Worm (Caenorhabditis elegans): ENCODE data around the gene W07A12.4.

W07A12.4 gene

DNA sequence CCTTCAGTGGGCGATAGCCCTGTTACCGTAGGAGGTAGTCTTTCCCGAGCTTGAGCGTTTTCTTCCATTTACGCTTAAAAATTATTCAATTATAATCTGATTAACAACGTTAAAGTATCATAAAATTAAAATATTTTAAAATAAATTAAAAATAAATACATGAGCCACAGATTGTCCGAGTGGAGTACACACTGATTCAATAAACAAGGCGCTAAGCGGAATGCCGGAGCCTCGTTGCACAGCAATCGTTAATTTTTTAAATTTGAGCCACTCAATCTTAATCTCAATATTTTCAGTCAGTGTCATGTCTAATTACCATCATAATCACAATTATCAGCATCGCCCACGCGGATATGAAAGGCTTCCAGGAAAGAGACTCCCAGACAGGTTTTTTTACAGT lies 31.0 kb downstream of the W07A12.4 start, which contains the start of the genes sec-5 and pir-1:
Gene sec-5 (minus strand): TSS at position 73 of the 400 bp plus-strand sequence.
Gene pir-1 (plus strand): TSS at position 221 of the 400 bp plus-strand sequence.
- no peak for TF ChIP-seq unc-62 (GFP tag; optimal IDR thresholded peaks at IDR 0.05)

- TF ChIP-seq unc-62 (GFP tag; optimal IDR thresholded peaks at IDR 0.05) = no peak
Measured at ce11 chrII:9178811-9179210, 32.8 kb downstream of the W07A12.4 start.

ce11 chrII:9181155-9181554 lies 35.1 kb downstream of the W07A12.4 start:
- TF ChIP-seq unc-62 (GFP tag; optimal IDR thresholded peaks at IDR 0.05) = no peak

ce11 chrII:9185915-9186314 lies 39.9 kb downstream of the W07A12.4 start:
- TF ChIP-seq unc-62 (GFP tag; optimal IDR thresholded peaks at IDR 0.05) = no peak

- TF ChIP-seq unc-62 (GFP tag; optimal IDR thresholded peaks at IDR 0.05) = no peak
Measured at ce11 chrII:9188380-9188779, 42.3 kb downstream of the W07A12.4 start, which contains the start of gene sym-2. sym-2 (minus strand) TSS chrII:9188480.

DNA sequence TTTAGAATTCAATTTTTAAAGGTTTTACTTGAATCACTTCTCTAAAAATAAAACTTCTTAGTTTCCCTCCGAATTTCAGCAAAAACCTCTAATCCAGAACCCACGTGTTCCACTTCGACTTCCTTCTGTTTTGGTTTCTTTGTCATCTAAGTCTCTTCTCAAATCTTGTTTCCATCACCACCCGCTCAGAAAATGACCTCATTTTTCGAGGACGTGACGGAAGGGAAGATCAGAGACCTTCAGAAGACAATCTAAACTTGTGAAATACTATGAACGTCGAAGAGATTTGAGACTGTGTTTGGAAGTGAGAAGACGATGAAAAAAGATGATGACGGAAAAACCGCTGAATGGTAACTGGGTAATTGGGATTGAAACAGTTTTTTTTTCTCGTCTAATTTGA lies 43.6 kb downstream of the W07A12.4 start:
- no peak for TF ChIP-seq unc-62 (GFP tag; optimal IDR thresholded peaks at IDR 0.05)

- no peak for TF ChIP-seq unc-62 (GFP tag; optimal IDR thresholded peaks at IDR 0.05)
Measured at ce11 chrII:9190513-9191099, 44.5 kb downstream of the W07A12.4 start.

DNA sequence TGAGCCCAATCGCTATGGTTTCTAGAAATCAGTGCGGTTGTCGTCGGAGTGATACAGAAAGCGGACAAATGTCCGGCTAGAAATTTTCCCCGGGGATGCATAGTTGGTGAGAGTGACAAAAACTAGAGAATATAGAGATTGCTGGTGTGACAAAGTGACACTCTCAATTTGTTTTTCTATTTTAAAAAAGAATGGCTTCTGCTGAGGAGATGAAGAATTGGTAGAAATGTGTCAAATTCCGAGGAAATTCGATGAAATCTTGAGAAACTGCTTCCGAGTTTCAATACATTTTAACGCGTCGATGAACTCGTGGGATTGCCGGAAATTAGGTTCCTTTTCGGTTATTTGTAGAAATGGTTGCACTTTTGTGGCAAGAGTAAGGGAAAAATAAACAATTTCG lies 48.1 kb downstream of the W07A12.4 start, which contains the start of gene twk-4:
Gene twk-4 (minus strand): TSS at position 101 of the 400 bp plus-strand sequence.
- TF ChIP-seq unc-62 (GFP tag; optimal IDR thresholded peaks at IDR 0.05) = no peak

ce11 chrII:9196325-9196724 lies 50.3 kb downstream of the W07A12.4 start:
- TF ChIP-seq unc-62 (GFP tag; optimal IDR thresholded peaks at IDR 0.05) = no peak

DNA sequence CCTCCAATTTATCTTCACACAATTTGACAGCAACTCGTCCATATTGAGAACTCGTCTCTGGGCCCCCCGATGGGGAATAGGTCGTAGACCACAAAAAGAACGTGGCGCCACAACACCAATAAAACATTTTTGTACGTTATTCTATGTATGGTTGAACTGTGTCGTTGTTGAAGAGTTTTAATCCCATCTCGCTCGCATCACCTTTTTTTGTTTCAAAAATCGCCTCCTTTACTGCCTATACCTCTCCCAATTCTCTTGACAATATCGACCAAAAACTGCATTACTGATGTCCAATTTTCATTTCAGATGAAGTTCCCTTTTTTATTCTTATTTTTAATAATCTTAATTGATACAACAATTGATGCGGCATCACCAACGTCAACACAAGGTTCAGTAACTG lies 51.2 kb downstream of the W07A12.4 start, which contains the start of gene let-23:
Gene let-23 (plus strand): TSS at position 301 of the 400 bp plus-strand sequence.
- no peak for TF ChIP-seq unc-62 (GFP tag; optimal IDR thresholded peaks at IDR 0.05)

Measured in whole organism, dauer.